Fruit fly (Drosophila melanogaster) whole organism, embryonic: ENCODE results near the gene CG10435.

ENCODE experiments used
- ATbp ChIP-seq: fragments of 200-800 bp; sonication (Bioruptor generic); optimal IDR thresholded peaks from 2 replicates; lab custom pipeline; 2017; ENCODE audit warnings: missing biosample characterization, mild to moderate bottlenecking, missing genetic modification characterization, missing genetic modification reagents
- Bdp1 ChIP-seq: fragments of 200-800 bp; sonication (Bioruptor generic); optimal IDR thresholded peaks from 3 replicates; lab custom pipeline; 2016; ENCODE audit warnings: missing biosample characterization, missing genetic modification characterization
- BtbVII ChIP-seq: fragments of 200-800 bp; sonication (Bioruptor generic); optimal IDR thresholded peaks from 3 replicates; lab custom pipeline; 2017; ENCODE audit warnings: missing biosample characterization, mild to moderate bottlenecking, missing genetic modification characterization
- CG10321 ChIP-seq: fragments of 200-800 bp; sonication (Bioruptor generic); IDR thresholded peaks from 2 replicates; pipeline ENCODE4 v1.3.6; 2022; ENCODE audit warnings: missing biosample characterization, missing genetic modification characterization
- CG11695 ChIP-seq: fragments of 200-800 bp; sonication (Bioruptor generic); IDR thresholded peaks from 3 replicates; pipeline ENCODE4 v1.3.6; 2022; ENCODE audit warnings: missing biosample characterization, missing genetic modification characterization
- CG12236 ChIP-seq: fragments of 200-800 bp; sonication (Bioruptor generic); optimal IDR thresholded peaks from 2 replicates; lab custom pipeline; 2016; ENCODE audit warnings: missing biosample characterization, missing genetic modification characterization
- CG13894 ChIP-seq: fragments of 200-800 bp; sonication (Bioruptor generic); optimal IDR thresholded peaks from 3 replicates; lab custom pipeline; 2018; ENCODE audit warnings: missing biosample characterization, mild to moderate bottlenecking, missing genetic modification characterization, moderate library complexity
- CG14441 ChIP-seq: fragments of 200-800 bp; sonication (Bioruptor generic); IDR thresholded peaks from 2 replicates; pipeline ENCODE4 v1.3.6; 2022; ENCODE audit warnings: missing biosample characterization, missing genetic modification characterization
- CG17612 ChIP-seq: fragments of 200-800 bp; sonication (Bioruptor generic); IDR thresholded peaks from 2 replicates; pipeline ENCODE4 v1.3.6; 2022; ENCODE audit warnings: missing biosample characterization, missing genetic modification characterization
- CG18476 ChIP-seq: fragments of 200-800 bp; sonication (Bioruptor generic); optimal IDR thresholded peaks from 2 replicates; lab custom pipeline; 2016; ENCODE audit warnings: missing biosample characterization, mild to moderate bottlenecking, missing genetic modification characterization
- CG18599 ChIP-seq: fragments of 200-800 bp; sonication (Bioruptor generic); optimal IDR thresholded peaks from 3 replicates; lab custom pipeline; 2017; ENCODE audit warnings: missing biosample characterization, missing genetic modification characterization, mild to moderate bottlenecking, moderate library complexity, missing genetic modification reagents
- CG30020 ChIP-seq: fragments of 200-800 bp; optimal IDR thresholded peaks from 2 replicates; lab custom pipeline; 2019; ENCODE audit warnings: missing biosample characterization, mild to moderate bottlenecking, missing genetic modification characterization, moderate library complexity
- CG31441 ChIP-seq: fragments of 200-800 bp; sonication (Bioruptor generic); IDR thresholded peaks from 2 replicates; pipeline ENCODE4 v1.3.6; 2022; ENCODE audit warnings: missing biosample characterization, missing genetic modification characterization
- CG6689 ChIP-seq: fragments of 200-800 bp; sonication (Bioruptor generic); IDR thresholded peaks from 2 replicates; pipeline ENCODE4 v1.3.6; 2022; ENCODE audit warnings: missing biosample characterization, missing genetic modification characterization
- CG7271 ChIP-seq: fragments of 200-800 bp; sonication (Bioruptor generic); optimal IDR thresholded peaks from 2 replicates; lab custom pipeline; 2018; ENCODE audit warnings: missing biosample characterization, mild to moderate bottlenecking, missing genetic modification characterization, moderate library complexity
- CG7357 ChIP-seq: fragments of 200-800 bp; sonication (Bioruptor generic); IDR thresholded peaks from 3 replicates; pipeline ENCODE4 v1.3.6; 2022; ENCODE audit warnings: missing biosample characterization, missing genetic modification characterization
- CG8478 ChIP-seq: fragments of >200 bp; optimal IDR thresholded peaks from 2 replicates; lab custom pipeline; 2018
- Gug ChIP-seq: fragments of 200-800 bp; sonication (Bioruptor generic); IDR thresholded peaks from 4 replicates; pipeline ENCODE4 v1.3.6; 2022; ENCODE audit warnings: missing biosample characterization, missing genetic modification characterization
- HmgD ChIP-seq: fragments of 200-800 bp; sonication (Bioruptor generic); optimal IDR thresholded peaks from 3 replicates; lab custom pipeline; 2016; ENCODE audit warnings: missing biosample characterization, missing genetic modification characterization
- Mes4 ChIP-seq: fragments of 200-800 bp; sonication (Bioruptor generic); optimal IDR thresholded peaks from 2 replicates; lab custom pipeline; 2016; ENCODE audit warnings: missing biosample characterization, missing genetic modification characterization
- Myb ChIP-seq: fragments of 200-800 bp; sonication (Bioruptor generic); optimal IDR thresholded peaks from 2 replicates; lab custom pipeline; 2016; ENCODE audit warnings: missing biosample characterization, missing genetic modification characterization
- Nf-YA ChIP-seq: fragments of 200-800 bp; sonication (Bioruptor generic); IDR thresholded peaks from 2 replicates; pipeline ENCODE4 v1.3.6; 2022; ENCODE audit warnings: missing biosample characterization, missing genetic modification characterization
- Sox100B ChIP-seq: fragments of 200-800 bp; sonication (Bioruptor generic); optimal IDR thresholded peaks from 3 replicates; lab custom pipeline; 2018; ENCODE audit warnings: missing biosample characterization, mild to moderate bottlenecking, missing genetic modification characterization
- Sry-β ChIP-seq: fragments of 200-800 bp; sonication (Bioruptor generic); optimal IDR thresholded peaks from 2 replicates; lab custom pipeline; 2018; ENCODE audit warnings: missing biosample characterization, mild to moderate bottlenecking, missing genetic modification characterization, moderate library complexity
- Ssrp ChIP-seq: fragments of 200-800 bp; sonication (Bioruptor generic); optimal IDR thresholded peaks from 2 replicates; lab custom pipeline; 2018; ENCODE audit warnings: missing biosample characterization, mild to moderate bottlenecking, missing genetic modification characterization, moderate library complexity
- Stat92E ChIP-seq, 3 experiments: fragments of >200 bp in 2 of 3; fragments of 200-800 bp in 1 of 3; sonication (Bioruptor generic) in 1 of 3; optimal IDR thresholded peaks; 2 replicates each; lab custom pipeline; 2017 to 2019; ENCODE audit warnings: missing biosample characterization in 3 of 3, missing genetic modification characterization in 3 of 3, mild to moderate bottlenecking in 1 of 3, moderate library complexity in 1 of 3
- abd-A ChIP-seq: fragments of 200-800 bp; sonication (Bioruptor generic); optimal IDR thresholded peaks from 3 replicates; lab custom pipeline; 2019; ENCODE audit warnings: missing biosample characterization, mild to moderate bottlenecking, missing genetic modification characterization, moderate library complexity
- ara ChIP-seq: fragments of 200-800 bp; sonication (Bioruptor generic); IDR thresholded peaks from 2 replicates; pipeline ENCODE4 v1.3.6; 2022; ENCODE audit warnings: missing biosample characterization, missing genetic modification characterization
- ase ChIP-seq: fragments of 200-800 bp; sonication (Bioruptor generic); IDR thresholded peaks from 3 replicates; pipeline ENCODE4 v1.3.6; 2022; ENCODE audit warnings: missing biosample characterization, missing genetic modification characterization
- ato ChIP-seq: fragments of 200-800 bp; sonication (Bioruptor generic); IDR thresholded peaks from 2 replicates; pipeline ENCODE4 v1.3.6; 2022; ENCODE audit warnings: missing biosample characterization, missing genetic modification characterization; ENCODE audit not compliant: partially characterized antibody
- bigmax ChIP-seq: fragments of 200-800 bp; sonication (Bioruptor generic); optimal IDR thresholded peaks from 2 replicates; lab custom pipeline; 2018; ENCODE audit warnings: missing biosample characterization, mild to moderate bottlenecking, missing genetic modification characterization
- chm ChIP-seq: fragments of 200-800 bp; sonication (Bioruptor generic); IDR thresholded peaks from 2 replicates; pipeline ENCODE4 v1.3.6; 2022; ENCODE audit warnings: missing biosample characterization, missing genetic modification characterization
- crp ChIP-seq, 2 experiments: fragments of 200-800 bp; sonication (Bioruptor generic); optimal IDR thresholded peaks; 2 replicates in 1 of 2; 3 replicates in 1 of 2; lab custom pipeline; 2017; ENCODE audit warnings: missing biosample characterization in 2 of 2, missing genetic modification characterization in 2 of 2, mild to moderate bottlenecking in 1 of 2, moderate library complexity in 1 of 2
- dmrt99B ChIP-seq: fragments of 200-800 bp; sonication (Bioruptor generic); optimal IDR thresholded peaks from 2 replicates; lab custom pipeline; 2018; ENCODE audit warnings: missing biosample characterization, mild to moderate bottlenecking, missing genetic modification characterization, moderate library complexity
- ewg ChIP-seq: fragments of 200-800 bp; sonication (Bioruptor generic); optimal IDR thresholded peaks from 3 replicates; lab custom pipeline; 2017; ENCODE audit warnings: mild to moderate bottlenecking, missing biosample characterization, missing genetic modification reagents, missing genetic modification characterization
- exex ChIP-seq: fragments of 200-800 bp; sonication (Bioruptor generic); optimal IDR thresholded peaks from 4 replicates; lab custom pipeline; 2018; ENCODE audit warnings: missing biosample characterization, mild to moderate bottlenecking, missing genetic modification characterization, moderate library complexity
- h ChIP-seq: fragments of >200 bp; optimal IDR thresholded peaks from 2 replicates; lab custom pipeline; 2017
- her ChIP-seq: fragments of 200-800 bp; sonication (Bioruptor generic); optimal IDR thresholded peaks from 2 replicates; lab custom pipeline; 2016; ENCODE audit warnings: missing biosample characterization, missing genetic modification characterization
- jigr1 ChIP-seq: fragments of 200-800 bp; sonication (Bioruptor generic); IDR thresholded peaks from 3 replicates; pipeline ENCODE4 v1.3.6; 2022; ENCODE audit warnings: missing biosample characterization, missing genetic modification characterization
- kay ChIP-seq: fragments of 200-800 bp; sonication (Bioruptor generic); optimal IDR thresholded peaks from 2 replicates; lab custom pipeline; 2016; ENCODE audit warnings: missing biosample characterization, missing genetic modification characterization
- ken ChIP-seq: fragments of 200-800 bp; sonication (Bioruptor generic); IDR thresholded peaks from 3 replicates; pipeline ENCODE4 v1.3.6; 2022; ENCODE audit warnings: missing biosample characterization, missing genetic modification characterization
- lola ChIP-seq, 3 experiments: fragments of >200 bp in 2 of 3; fragments of 200-800 bp in 1 of 3; sonication (Bioruptor generic) in 1 of 3; optimal IDR thresholded peaks; 2 replicates each; lab custom pipeline; 2017 to 2019; ENCODE audit warnings: missing biosample characterization in 3 of 3, missing genetic modification characterization in 3 of 3, mild to moderate bottlenecking in 1 of 3, moderate library complexity in 1 of 3
- pum ChIP-seq: fragments of 200-800 bp; sonication (Bioruptor generic); optimal IDR thresholded peaks from 2 replicates; lab custom pipeline; 2016; ENCODE audit warnings: missing biosample characterization, missing genetic modification characterization
- ranshi ChIP-seq: fragments of 200-800 bp; sonication (Bioruptor generic); IDR thresholded peaks from 2 replicates; pipeline ENCODE4 v1.3.6; 2022; ENCODE audit warnings: missing biosample characterization, missing genetic modification characterization
- schlank ChIP-seq: fragments of 200-800 bp; sonication (Bioruptor generic); optimal IDR thresholded peaks from 2 replicates; lab custom pipeline; 2018; ENCODE audit warnings: missing biosample characterization, mild to moderate bottlenecking, missing genetic modification characterization
- seq ChIP-seq: fragments of 200-800 bp; sonication (Bioruptor generic); IDR thresholded peaks from 2 replicates; pipeline ENCODE4 v1.3.6; 2022; ENCODE audit warnings: missing biosample characterization, missing genetic modification characterization
- slbo ChIP-seq: fragments of 200-800 bp; sonication (Bioruptor generic); IDR thresholded peaks from 2 replicates; pipeline ENCODE4 v1.3.6; 2022; ENCODE audit warnings: missing biosample characterization, missing genetic modification characterization
- slp2 ChIP-seq: fragments of 200-800 bp; sonication (Bioruptor generic); optimal IDR thresholded peaks from 2 replicates; lab custom pipeline; 2016; ENCODE audit warnings: missing biosample characterization, missing genetic modification characterization
- tll ChIP-seq, 2 experiments: fragments of 200-800 bp in 1 of 2; fragments of >200 bp in 1 of 2; sonication (Bioruptor generic) in 1 of 2; optimal IDR thresholded peaks; 2 replicates each; lab custom pipeline; 2017 to 2019; ENCODE audit warnings: missing biosample characterization in 2 of 2, missing genetic modification characterization in 2 of 2, mild to moderate bottlenecking in 1 of 2, moderate library complexity in 1 of 2
- trem ChIP-seq: fragments of 200-800 bp; optimal IDR thresholded peaks from 3 replicates; lab custom pipeline; 2019; ENCODE audit warnings: missing biosample characterization, mild to moderate bottlenecking, missing genetic modification characterization, moderate library complexity
- unc-4 ChIP-seq: fragments of 200-800 bp; sonication (Bioruptor generic); IDR thresholded peaks from 2 replicates; pipeline ENCODE4 v1.3.6; 2022; ENCODE audit warnings: missing biosample characterization, missing genetic modification characterization; ENCODE audit not compliant: partially characterized antibody
- unpg ChIP-seq: fragments of 200-800 bp; sonication (Bioruptor generic); optimal IDR thresholded peaks from 3 replicates; lab custom pipeline; 2018; ENCODE audit warnings: missing biosample characterization, mild to moderate bottlenecking, missing genetic modification characterization, moderate library complexity

Gene CG10435

DNA sequence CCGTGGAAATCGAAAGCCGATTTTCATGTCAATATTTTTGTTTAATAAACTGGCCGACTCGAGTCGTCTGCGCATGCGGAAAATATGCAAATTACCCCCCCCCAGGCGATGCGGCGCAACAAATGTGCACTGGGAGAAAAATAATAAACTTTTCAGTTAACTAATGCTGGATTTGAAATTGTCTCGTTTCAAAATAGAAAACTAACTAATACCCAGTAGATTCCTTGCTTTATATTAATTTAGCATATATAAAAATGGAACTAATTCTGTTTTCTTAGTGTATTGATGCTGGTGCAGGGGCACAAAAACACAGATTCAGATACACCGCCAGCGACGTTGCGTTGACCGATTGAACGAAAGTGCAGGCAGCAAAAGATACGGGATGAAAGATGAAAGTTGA is 24.9 kb upstream of the CG10435 start (continued):
- no peak for TF ChIP-seq Bdp1
- peak; percentile 10 for TF ChIP-seq Ssrp (tag; lab: Kevin White, UChicago)
- TF ChIP-seq Sry-β: no peak
- TF ChIP-seq slbo: no peak
- no peak for TF ChIP-seq Nf-YA (GFP tag; lab: Robert Waterston, UW)
- no peak for TF ChIP-seq BtbVII (GFP tag; lab: Kevin White, UChicago)
- no peak for TF ChIP-seq CG8478 (lab: Kevin White, UChicago)
- no peak for TF ChIP-seq ato (GFP tag; lab: Robert Waterston, UW)
- no peak for TF ChIP-seq exex (tag; lab: Kevin White, UChicago)
- TF ChIP-seq CG18599: no peak
- TF ChIP-seq CG18476 (GFP tag; lab: Kevin White, UChicago): no peak
- TF ChIP-seq ara (GFP tag; lab: Robert Waterston, UW): peak; percentile 43
- no peak for TF ChIP-seq CG17612 (GFP tag; lab: Robert Waterston, UW)
- no peak for TF ChIP-seq tll (GFP tag; optimal IDR thresholded peaks at IDR 0.05; lab: Kevin White, UChicago)
- no peak for TF ChIP-seq CG7271 (tag; lab: Kevin White, UChicago)
- no peak for TF ChIP-seq Gug (GFP tag; lab: Robert Waterston, UW)
- TF ChIP-seq unpg (GFP tag; lab: Kevin White, UChicago): peak; percentile 9
- TF ChIP-seq ase (GFP tag; lab: Robert Waterston, UW): no peak
- TF ChIP-seq jigr1 (GFP tag; lab: Robert Waterston, UW): no peak
- TF ChIP-seq HmgD (GFP tag; lab: Kevin White, UChicago): no peak
- TF ChIP-seq ranshi (GFP tag; lab: Robert Waterston, UW): no peak; the same call in 1 of the 2 replicates
- TF ChIP-seq CG7357 (GFP tag; lab: Robert Waterston, UW): no peak
- TF ChIP-seq CG31441 (GFP tag; lab: Robert Waterston, UW): peak; percentile 41; the same call in 1 of the 2 replicates
- no peak for TF ChIP-seq her
- no peak for TF ChIP-seq CG14441
- TF ChIP-seq chm (GFP tag; lab: Robert Waterston, UW): no peak
- no peak for TF ChIP-seq crp (GFP tag; optimal IDR thresholded peaks at IDR 0.05; lab: Kevin White, UChicago)
- no peak for TF ChIP-seq Sox100B (GFP tag; lab: Kevin White, UChicago)
- no peak for TF ChIP-seq unc-4 (GFP tag; lab: Robert Waterston, UW)
- no peak for TF ChIP-seq seq (GFP tag; lab: Robert Waterston, UW)
- TF ChIP-seq slp2 (GFP tag; lab: Kevin White, UChicago): no peak
- TF ChIP-seq dmrt99B: peak; percentile 41
- TF ChIP-seq CG10321 (GFP tag; lab: Robert Waterston, UW): no peak
- TF ChIP-seq pum (GFP tag; lab: Kevin White, UChicago): no peak
- no peak for TF ChIP-seq CG30020 (tag; lab: Kevin White, UChicago)
- no peak for TF ChIP-seq abd-A (tag; lab: Kevin White, UChicago)
- no peak for TF ChIP-seq CG13894
- no peak for TF ChIP-seq ken (GFP tag; lab: Robert Waterston, UW)
- TF ChIP-seq trem (tag; lab: Kevin White, UChicago): no peak
- TF ChIP-seq schlank (tag; lab: Kevin White, UChicago): no peak
- TF ChIP-seq CG11695 (GFP tag; lab: Robert Waterston, UW): no peak
- TF ChIP-seq h (lab: Kevin White, UChicago): no peak
- no peak for TF ChIP-seq kay (GFP tag; lab: Kevin White, UChicago)
- no peak for TF ChIP-seq Mes4 (GFP tag; lab: Kevin White, UChicago)
- TF ChIP-seq CG6689: 0 out of 2 replicates have a peak, but pooled peaks have one; percentile 22
- TF ChIP-seq bigmax: no peak
- TF ChIP-seq ATbp (GFP tag; lab: Kevin White, UChicago): peak; percentile 13
- no peak for TF ChIP-seq lola (GFP tag; optimal IDR thresholded peaks at IDR 0.05; lab: Kevin White, UChicago)
- TF ChIP-seq Myb (GFP tag; lab: Kevin White, UChicago): no peak
- no peak for TF ChIP-seq CG12236
- no peak for TF ChIP-seq ewg (GFP tag; lab: Kevin White, UChicago)
- TF ChIP-seq Stat92E (GFP tag; optimal IDR thresholded peaks at IDR 0.05; lab: Kevin White, UChicago): no peak
